Worm (Caenorhabditis elegans) whole organism, late embryonic: ENCODE measurements around the gene R04B5.1.

Experiments used
- K02D7.2 ChIP-seq: sonication (generic microtip); optimal IDR thresholded peaks from 2 replicates; lab custom pipeline; 2017; ENCODE audit warnings: mild to moderate bottlenecking, missing genetic modification characterization, missing compliant biosample characterization
- Y22D7AL.16 ChIP-seq: sonication (generic microtip); optimal IDR thresholded peaks from 2 replicates; lab custom pipeline; 2016; ENCODE audit warnings: missing genetic modification characterization, missing compliant biosample characterization
- elt-4 ChIP-seq: sonication (generic microtip); optimal IDR thresholded peaks from 2 replicates; lab custom pipeline; 2016; ENCODE audit warnings: missing genetic modification characterization, missing compliant biosample characterization
- fkh-6 ChIP-seq: sonication (generic microtip); optimal IDR thresholded peaks from 2 replicates; lab custom pipeline; 2016; ENCODE audit warnings: missing genetic modification characterization, missing compliant biosample characterization
- pha-2 ChIP-seq: sonication (generic microtip); optimal IDR thresholded peaks from 2 replicates; lab custom pipeline; 2017; ENCODE audit warnings: mild to moderate bottlenecking, missing genetic modification characterization, missing compliant biosample characterization
- pha-4 ChIP-seq: fragments of 150-350 bp; optimal IDR thresholded peaks from 2 replicates; lab custom pipeline; 2018; ENCODE audit warnings: missing biosample characterization, missing genetic modification reagents, missing genetic modification characterization
- unc-86 ChIP-seq: sonication (generic microtip); optimal IDR thresholded peaks from 2 replicates; lab custom pipeline; 2016; ENCODE audit warnings: missing genetic modification characterization, missing compliant biosample characterization

- TF ChIP-seq K02D7.2, result no peak
- no peak for TF ChIP-seq pha-2 (tag; lab: Kevin White, UChicago)
- TF ChIP-seq fkh-6 (tag; lab: Kevin White, UChicago), result no peak
- no peak for TF ChIP-seq elt-4 (tag; lab: Kevin White, UChicago)
- TF ChIP-seq pha-4 (tag; lab: Kevin White, UChicago), result no peak
- no peak for TF ChIP-seq Y22D7AL.16 (tag; lab: Kevin White, UChicago)
- no peak for TF ChIP-seq unc-86
These were observed 36.7 kb downstream of the R04B5.1 start for ce11 chrV:10041484-10041883.
